Fruit fly (Drosophila melanogaster) whole organism, wandering third instar larva: ENCODE results near the gene CG34256.

ENCODE experiments used
- Abd-B ChIP-seq: fragments of >200 bp; optimal IDR thresholded peaks from 2 replicates; lab custom pipeline; 2017; ENCODE audit warnings: missing biosample characterization, missing genetic modification characterization
- CG32264 ChIP-seq: fragments of 200-800 bp; sonication (Bioruptor generic); optimal IDR thresholded peaks from 2 replicates; lab custom pipeline; 2016; ENCODE audit warnings: missing biosample characterization, missing genetic modification characterization
- CrebA ChIP-seq: fragments of 200-800 bp; sonication (Bioruptor generic); optimal IDR thresholded peaks from 2 replicates; lab custom pipeline; 2016; ENCODE audit warnings: missing biosample characterization, mild to moderate bottlenecking, missing genetic modification characterization, borderline replicate concordance
- Dfd ChIP-seq: fragments of >200 bp; optimal IDR thresholded peaks from 2 replicates; lab custom pipeline; 2017; ENCODE audit warnings: missing biosample characterization, missing genetic modification characterization
- Dif ChIP-seq: fragments of 200-275, 200-300 bp; sonication (Bioruptor generic); optimal IDR thresholded peaks from 2 replicates; lab custom pipeline; 2018; ENCODE audit warnings: missing biosample characterization, missing genetic modification characterization; ENCODE audit not compliant: partially characterized antibody
- GATAd ChIP-seq: sonication (Bioruptor generic); optimal IDR thresholded peaks from 2 replicates; lab custom pipeline; 2016; ENCODE audit warnings: missing biosample characterization, missing genetic modification characterization
- HLH106 ChIP-seq: fragments of 200-800 bp; optimal IDR thresholded peaks from 3 replicates; lab custom pipeline; 2019; ENCODE audit warnings: missing biosample characterization, mild to moderate bottlenecking, missing genetic modification characterization, moderate library complexity
- Hnf4 ChIP-seq: fragments of 200-800 bp; sonication (Bioruptor generic); optimal IDR thresholded peaks from 2 replicates; lab custom pipeline; 2016; ENCODE audit warnings: missing biosample characterization, mild to moderate bottlenecking, missing genetic modification characterization
- Hr78 ChIP-seq: fragments of >200 bp; optimal IDR thresholded peaks from 2 replicates; lab custom pipeline; 2017; ENCODE audit warnings: missing biosample characterization, missing genetic modification characterization
- Hr83 ChIP-seq: fragments of 200-300 bp; sonication (Bioruptor generic); optimal IDR thresholded peaks from 2 replicates; lab custom pipeline; 2016; ENCODE audit warnings: missing biosample characterization, mild to moderate bottlenecking, missing genetic modification characterization, moderate library complexity; ENCODE audit not compliant: poor library complexity, severe bottlenecking
- Jra ChIP-seq: sonication (Bioruptor generic); optimal IDR thresholded peaks from 2 replicates; lab custom pipeline; 2016; ENCODE audit warnings: missing biosample characterization, missing genetic modification characterization
- Mio ChIP-seq: sonication (Bioruptor generic); optimal IDR thresholded peaks from 2 replicates; lab custom pipeline; 2016; ENCODE audit warnings: missing biosample characterization, missing genetic modification characterization
- Myc ChIP-seq: fragments of >200 bp; optimal IDR thresholded peaks from 2 replicates; lab custom pipeline; 2017
- N ChIP-seq: fragments of >200 bp; optimal IDR thresholded peaks from 2 replicates; lab custom pipeline; 2018; ENCODE audit warnings: missing biosample characterization, missing external identifiers, missing genetic modification characterization
- OdsH ChIP-seq: fragments of 200-800 bp; sonication (Bioruptor generic); optimal IDR thresholded peaks from 2 replicates; lab custom pipeline; 2016; ENCODE audit warnings: missing biosample characterization, mild to moderate bottlenecking, missing genetic modification characterization
- Rel ChIP-seq, 2 experiments: fragments of 200-800 bp; sonication (Bioruptor generic) in 1 of 2; optimal IDR thresholded peaks; 2 replicates in 1 of 2; 3 replicates in 1 of 2; lab custom pipeline; 2016 to 2019; ENCODE audit warnings: mild to moderate bottlenecking in 2 of 2, missing biosample characterization in 2 of 2, missing genetic modification characterization in 2 of 2, moderate library complexity in 1 of 2
- Sp1 ChIP-seq: fragments of 200-800 bp; sonication (Bioruptor generic); optimal IDR thresholded peaks from 3 replicates; lab custom pipeline; 2019; ENCODE audit warnings: missing biosample characterization, mild to moderate bottlenecking, missing genetic modification characterization, moderate library complexity
- Vsx2 ChIP-seq: fragments of 200-300, 225-300 bp; sonication (Bioruptor generic); optimal IDR thresholded peaks from 2 replicates; lab custom pipeline; 2018; ENCODE audit warnings: missing biosample characterization, missing genetic modification characterization; ENCODE audit not compliant: partially characterized antibody
- brk ChIP-seq: fragments of 200-800 bp; sonication (Bioruptor generic); optimal IDR thresholded peaks from 2 replicates; lab custom pipeline; 2016; ENCODE audit warnings: missing biosample characterization, mild to moderate bottlenecking, missing genetic modification characterization
- dl ChIP-seq, 2 experiments: fragments of 175-275, 200-275 bp in 1 of 2; fragments of 200-275 bp in 1 of 2; sonication (Bioruptor generic); optimal IDR thresholded peaks; lab custom pipeline; 2018; ENCODE audit warnings: mild to moderate bottlenecking in 2 of 2, missing biosample characterization in 2 of 2, missing genetic modification characterization in 2 of 2, moderate library complexity in 2 of 2; ENCODE audit not compliant: partially characterized antibody in 2 of 2, insufficient read depth in 1 of 2
- dmrt93B ChIP-seq: fragments of 200-800 bp; sonication (Bioruptor generic); optimal IDR thresholded peaks from 2 replicates; lab custom pipeline; 2018; ENCODE audit warnings: missing biosample characterization, mild to moderate bottlenecking, missing genetic modification characterization
- dsf ChIP-seq: sonication (Bioruptor generic); optimal IDR thresholded peaks from 2 replicates; lab custom pipeline; 2016; ENCODE audit warnings: missing biosample characterization, missing genetic modification characterization, borderline replicate concordance
- ey ChIP-seq: fragments of 200-800 bp; sonication (Bioruptor generic); optimal IDR thresholded peaks from 2 replicates; lab custom pipeline; 2016; ENCODE audit warnings: missing biosample characterization, missing genetic modification characterization
- foxo ChIP-seq, 2 experiments: fragments of 200-800 bp; sonication (Bioruptor generic); optimal IDR thresholded peaks; 2 replicates in 1 of 2; 3 replicates in 1 of 2; lab custom pipeline; 2016 to 2017; ENCODE audit warnings: missing biosample characterization in 2 of 2, missing genetic modification characterization in 2 of 2
- fru ChIP-seq: fragments of 200-800 bp; sonication (Bioruptor generic); optimal IDR thresholded peaks from 3 replicates; lab custom pipeline; 2016; ENCODE audit warnings: missing biosample characterization, mild to moderate bottlenecking, missing genetic modification characterization
- h ChIP-seq: fragments of 200-800 bp; sonication (Bioruptor generic); optimal IDR thresholded peaks from 3 replicates; lab custom pipeline; 2016; ENCODE audit warnings: missing biosample characterization, mild to moderate bottlenecking, missing genetic modification characterization
- jim ChIP-seq: fragments of 175-275, 200-325 bp; sonication (Bioruptor generic); optimal IDR thresholded peaks from 2 replicates; lab custom pipeline; 2016; ENCODE audit warnings: missing biosample characterization, mild to moderate bottlenecking, missing genetic modification characterization
- pan ChIP-seq: fragments of >200 bp; optimal IDR thresholded peaks from 2 replicates; lab custom pipeline; 2017
- psq ChIP-seq: fragments of 200-800 bp; sonication (Bioruptor generic); optimal IDR thresholded peaks from 3 replicates; lab custom pipeline; 2017; ENCODE audit warnings: missing biosample characterization, mild to moderate bottlenecking, missing genetic modification characterization, moderate library complexity
- rgr ChIP-seq: fragments of 200-800 bp; sonication (Bioruptor generic); optimal IDR thresholded peaks from 3 replicates; lab custom pipeline; 2016; ENCODE audit warnings: missing biosample characterization, mild to moderate bottlenecking, missing genetic modification characterization
- sage ChIP-seq: fragments of 200-800 bp; sonication (Bioruptor generic); optimal IDR thresholded peaks from 2 replicates; lab custom pipeline; 2016; ENCODE audit warnings: missing biosample characterization, mild to moderate bottlenecking, missing genetic modification characterization
- sv ChIP-seq: fragments of 200-800 bp; sonication (Bioruptor generic); optimal IDR thresholded peaks from 3 replicates; lab custom pipeline; 2016; ENCODE audit warnings: missing biosample characterization, missing genetic modification characterization
- tai ChIP-seq: sonication (Bioruptor generic); optimal IDR thresholded peaks from 2 replicates; lab custom pipeline; 2016; ENCODE audit warnings: missing biosample characterization, missing genetic modification characterization
- woc ChIP-seq: sonication (Bioruptor generic); optimal IDR thresholded peaks from 2 replicates; lab custom pipeline; 2016; ENCODE audit warnings: missing biosample characterization, mild to moderate bottlenecking, missing genetic modification characterization

Gene CG34256

DNA sequence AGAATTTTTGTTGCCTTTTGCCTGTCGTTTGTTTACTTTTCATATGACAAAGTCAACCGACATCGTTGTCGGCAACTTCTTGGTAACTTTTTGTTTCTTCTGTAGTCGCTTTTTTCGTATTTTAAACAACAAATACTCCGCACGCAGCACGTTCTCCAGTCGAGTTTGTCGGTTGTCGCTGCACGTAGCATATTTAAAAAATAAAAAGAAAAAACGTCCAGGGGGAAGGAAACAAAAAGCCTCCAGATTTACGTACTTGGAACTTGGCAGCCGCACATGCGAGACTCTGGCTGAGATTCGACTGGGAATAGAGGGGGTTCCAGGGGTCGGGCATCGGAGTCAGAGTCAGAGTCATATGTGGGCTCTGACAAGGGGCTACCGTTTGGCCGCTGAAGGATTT is 32.1 kb upstream of the CG34256 start:
- TF ChIP-seq woc (GFP tag; lab: Kevin White, UChicago), result no peak
- no peak for TF ChIP-seq HLH106 (tag; lab: Kevin White, UChicago)
- TF ChIP-seq CrebA (GFP tag; lab: Kevin White, UChicago), result peak; percentile 45
- TF ChIP-seq Dif (GFP tag; lab: Kevin White, UChicago), result peak; percentile 24
- TF ChIP-seq N (GFP tag; lab: Kevin White, UChicago), result no peak
- no peak for TF ChIP-seq Dfd (GFP tag; lab: Kevin White, UChicago)
- peak; percentile 26 for TF ChIP-seq fru (GFP tag; lab: Kevin White, UChicago)
- TF ChIP-seq tai (GFP tag; lab: Kevin White, UChicago), result no peak
- TF ChIP-seq foxo (GFP tag; optimal IDR thresholded peaks at IDR 0.05; lab: Kevin White, UChicago), result no peak
- TF ChIP-seq GATAd (GFP tag; lab: Kevin White, UChicago), result no peak
- TF ChIP-seq sv (GFP tag; lab: Kevin White, UChicago), result no peak
- no peak for TF ChIP-seq pan (lab: Kevin White, UChicago)
- no peak for TF ChIP-seq dl (GFP tag; optimal IDR thresholded peaks at IDR 0.05; lab: Kevin White, UChicago; ENCODE audit: insufficient read depth in 1 of 2, partially characterized antibody in 2 of 2)
- TF ChIP-seq Hr83, result no peak
- no peak for TF ChIP-seq dmrt93B
- no peak for TF ChIP-seq Rel (GFP tag; optimal IDR thresholded peaks at IDR 0.05; lab: Kevin White, UChicago)
- TF ChIP-seq Rel (tag; optimal IDR thresholded peaks at IDR 0.05; lab: Kevin White, UChicago), result no peak
- no peak for TF ChIP-seq Abd-B
- no peak for TF ChIP-seq Hnf4
- peak; percentile 8 for TF ChIP-seq Jra (GFP tag; lab: Kevin White, UChicago)
- TF ChIP-seq Mio (GFP tag; lab: Kevin White, UChicago), result no peak
- TF ChIP-seq jim (GFP tag; lab: Kevin White, UChicago), result no peak
- TF ChIP-seq psq (GFP tag; lab: Kevin White, UChicago), result peak; percentile 42

- TF ChIP-seq sv (GFP tag; lab: Kevin White, UChicago), result no peak
- no peak for TF ChIP-seq Dif (GFP tag; lab: Kevin White, UChicago)
- no peak for TF ChIP-seq CrebA (GFP tag; lab: Kevin White, UChicago)
- TF ChIP-seq woc (GFP tag; lab: Kevin White, UChicago), result no peak
- TF ChIP-seq Jra (GFP tag; lab: Kevin White, UChicago), result no peak
- TF ChIP-seq dsf (GFP tag; lab: Kevin White, UChicago), result no peak
- TF ChIP-seq psq (GFP tag; lab: Kevin White, UChicago), result no peak
- no peak for TF ChIP-seq rgr (GFP tag; lab: Kevin White, UChicago)
- TF ChIP-seq sage (GFP tag; lab: Kevin White, UChicago), result no peak
- TF ChIP-seq Sp1 (GFP tag; lab: Kevin White, UChicago), result no peak
- no peak for TF ChIP-seq brk (GFP tag; lab: Kevin White, UChicago)
- no peak for TF ChIP-seq Vsx2 (GFP tag; lab: Kevin White, UChicago)
- no peak for TF ChIP-seq tai (GFP tag; lab: Kevin White, UChicago)
- no peak for TF ChIP-seq foxo (GFP tag; optimal IDR thresholded peaks at IDR 0.05; lab: Kevin White, UChicago)
- no peak for TF ChIP-seq Myc (lab: Kevin White, UChicago)
Observed at dm6 chr3L:19020467-19020866, 30.9 kb upstream of the CG34256 start.

DNA sequence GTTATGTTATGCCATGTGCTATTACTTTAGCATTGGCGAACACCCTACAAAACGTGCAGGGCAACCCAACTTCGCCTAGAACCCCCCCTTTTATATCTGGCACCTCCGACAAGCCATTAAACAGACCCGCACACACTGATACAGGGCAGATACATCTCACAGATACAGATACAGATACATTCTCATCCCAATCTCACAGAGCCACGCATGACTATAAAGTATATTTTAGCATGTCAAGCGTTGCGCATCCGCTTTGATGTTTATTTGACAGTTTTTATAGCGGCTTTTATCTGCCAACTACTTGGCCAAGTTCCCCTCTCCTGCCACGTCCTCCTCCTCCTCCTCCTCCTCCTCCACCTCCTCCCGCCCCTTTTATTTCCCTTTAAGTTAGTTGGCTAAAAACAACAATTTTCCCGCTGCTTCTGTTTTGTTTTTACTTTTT is 29.7 kb upstream of the CG34256 start:
- TF ChIP-seq GATAd (GFP tag; lab: Kevin White, UChicago), result no peak
- no peak for TF ChIP-seq ey (GFP tag; lab: Kevin White, UChicago)
- TF ChIP-seq sv (GFP tag; lab: Kevin White, UChicago), result no peak
- TF ChIP-seq Hr78 (GFP tag; lab: Kevin White, UChicago), result no peak
- no peak for TF ChIP-seq Hr83
- TF ChIP-seq Myc (lab: Kevin White, UChicago), result no peak
- no peak for TF ChIP-seq CG32264 (GFP tag; lab: Kevin White, UChicago)
- TF ChIP-seq Rel (GFP tag; optimal IDR thresholded peaks at IDR 0.05; lab: Kevin White, UChicago), result no peak
- TF ChIP-seq Rel (tag; optimal IDR thresholded peaks at IDR 0.05; lab: Kevin White, UChicago), result no peak
- no peak for TF ChIP-seq dmrt93B
- TF ChIP-seq HLH106 (tag; lab: Kevin White, UChicago), result no peak
- TF ChIP-seq tai (GFP tag; lab: Kevin White, UChicago), result no peak
- no peak for TF ChIP-seq sage (GFP tag; lab: Kevin White, UChicago)
- no peak for TF ChIP-seq Jra (GFP tag; lab: Kevin White, UChicago)
- TF ChIP-seq dl (GFP tag; optimal IDR thresholded peaks at IDR 0.05; lab: Kevin White, UChicago; ENCODE audit: insufficient read depth in 1 of 2, partially characterized antibody in 2 of 2), result no peak
- no peak for TF ChIP-seq dsf (GFP tag; lab: Kevin White, UChicago)
- TF ChIP-seq OdsH (GFP tag; lab: Kevin White, UChicago), result no peak
- no peak for TF ChIP-seq h (GFP tag; lab: Kevin White, UChicago)
- TF ChIP-seq Hnf4, result no peak
